Fruit fly (Drosophila melanogaster) whole organism, embryonic: ENCODE measurements around the gene Ir93a.
A peak's percentile ranks its signal among the peaks of the same experiment; 100 is the strongest.

Experiments used
- BtbVII ChIP-seq: fragments of 200-800 bp; sonication (Bioruptor generic); optimal IDR thresholded peaks from 3 replicates; lab custom pipeline; 2017; ENCODE audit warnings: missing biosample characterization, mild to moderate bottlenecking, missing genetic modification characterization
- CG10543 ChIP-seq: fragments of 200-800 bp; sonication (Bioruptor generic); optimal IDR thresholded peaks from 3 replicates; lab custom pipeline; 2017; ENCODE audit warnings: missing biosample characterization, mild to moderate bottlenecking, missing genetic modification characterization, moderate library complexity
- CG12236 ChIP-seq: fragments of 200-800 bp; sonication (Bioruptor generic); optimal IDR thresholded peaks from 2 replicates; lab custom pipeline; 2016; ENCODE audit warnings: missing biosample characterization, missing genetic modification characterization
- CG12391 ChIP-seq: fragments of 200-800 bp; sonication (Bioruptor generic); optimal IDR thresholded peaks from 3 replicates; lab custom pipeline; 2018; ENCODE audit warnings: missing biosample characterization, mild to moderate bottlenecking, missing genetic modification characterization, moderate library complexity
- CG14014 ChIP-seq: fragments of 200-800 bp; sonication (Bioruptor generic); IDR thresholded peaks from 2 replicates; pipeline ENCODE4 v1.3.6; 2022; ENCODE audit warnings: missing biosample characterization, missing genetic modification characterization
- CG14710 ChIP-seq: fragments of 200-800 bp; sonication (Bioruptor generic); optimal IDR thresholded peaks from 3 replicates; lab custom pipeline; 2019; ENCODE audit warnings: missing biosample characterization, mild to moderate bottlenecking, missing genetic modification characterization, moderate library complexity
- CG14860 ChIP-seq: fragments of 200-800 bp; sonication (Bioruptor generic); IDR thresholded peaks from 3 replicates; pipeline ENCODE4 v1.3.6; 2022; ENCODE audit warnings: missing biosample characterization, missing genetic modification characterization; ENCODE audit not compliant: partially characterized antibody
- CG14965 ChIP-seq: fragments of 200-800 bp; sonication (Bioruptor generic); optimal IDR thresholded peaks from 2 replicates; lab custom pipeline; 2016; ENCODE audit warnings: missing biosample characterization, missing genetic modification characterization, borderline replicate concordance
- CG15269 ChIP-seq: fragments of 200-800 bp; sonication (Bioruptor generic); optimal IDR thresholded peaks from 2 replicates; lab custom pipeline; 2018; ENCODE audit warnings: missing biosample characterization, mild to moderate bottlenecking, missing genetic modification characterization, moderate library complexity
- CG17385 ChIP-seq: fragments of 200-800 bp; sonication (Bioruptor generic); optimal IDR thresholded peaks from 3 replicates; lab custom pipeline; 2018; ENCODE audit warnings: missing biosample characterization, mild to moderate bottlenecking, missing genetic modification characterization
- CG18011 ChIP-seq: fragments of 200-800 bp; sonication (Bioruptor generic); optimal IDR thresholded peaks from 2 replicates; lab custom pipeline; 2017; ENCODE audit warnings: missing biosample characterization, missing genetic modification characterization, mild to moderate bottlenecking, moderate library complexity, missing genotype
- CG2129 ChIP-seq: fragments of 200-800 bp; sonication (Bioruptor generic); IDR thresholded peaks from 2 replicates; pipeline ENCODE4 v1.3.6; 2022; ENCODE audit warnings: missing biosample characterization, missing genetic modification characterization; ENCODE audit not compliant: partially characterized antibody
- CG2712 ChIP-seq: fragments of 200-800 bp; optimal IDR thresholded peaks from 3 replicates; lab custom pipeline; 2019; ENCODE audit warnings: missing biosample characterization, mild to moderate bottlenecking, missing genetic modification characterization, moderate library complexity
- CG30020 ChIP-seq: fragments of 200-800 bp; optimal IDR thresholded peaks from 2 replicates; lab custom pipeline; 2019; ENCODE audit warnings: missing biosample characterization, mild to moderate bottlenecking, missing genetic modification characterization, moderate library complexity
- CG3407 ChIP-seq: fragments of 200-800 bp; sonication (Bioruptor generic); optimal IDR thresholded peaks from 2 replicates; lab custom pipeline; 2018; ENCODE audit warnings: missing biosample characterization, mild to moderate bottlenecking, missing genetic modification characterization
- CG4617 ChIP-seq: fragments of 200-800 bp; sonication (Bioruptor generic); optimal IDR thresholded peaks from 3 replicates; lab custom pipeline; 2016; ENCODE audit warnings: missing biosample characterization, missing genetic modification characterization, borderline replicate concordance
- CG6791 ChIP-seq: fragments of 200-800 bp; sonication (Bioruptor generic); IDR thresholded peaks from 3 replicates; pipeline ENCODE4 v1.3.6; 2022; ENCODE audit warnings: missing biosample characterization, missing genetic modification characterization; ENCODE audit not compliant: partially characterized antibody
- CG7271 ChIP-seq: fragments of 200-800 bp; sonication (Bioruptor generic); optimal IDR thresholded peaks from 2 replicates; lab custom pipeline; 2018; ENCODE audit warnings: missing biosample characterization, mild to moderate bottlenecking, missing genetic modification characterization, moderate library complexity
- CG7928 ChIP-seq: fragments of 200-800 bp; sonication (Bioruptor generic); optimal IDR thresholded peaks from 2 replicates; lab custom pipeline; 2017; ENCODE audit warnings: missing biosample characterization, mild to moderate bottlenecking, missing genetic modification characterization
- CG8290 ChIP-seq, 3 experiments: fragments of 200-800 bp; sonication (Bioruptor generic); optimal IDR thresholded peaks; 2 replicates each; lab custom pipeline; 2016 to 2019; ENCODE audit warnings: missing biosample characterization in 3 of 3, missing genetic modification characterization in 3 of 3, mild to moderate bottlenecking in 2 of 3, moderate library complexity in 1 of 3
- CG8359 ChIP-seq: fragments of 200-800 bp; sonication (Bioruptor generic); optimal IDR thresholded peaks from 2 replicates; lab custom pipeline; 2017; ENCODE audit warnings: missing biosample characterization, mild to moderate bottlenecking, missing genetic modification characterization, borderline replicate concordance
- CG8944 ChIP-seq: fragments of 200-800 bp; sonication (Bioruptor generic); optimal IDR thresholded peaks from 3 replicates; lab custom pipeline; 2016; ENCODE audit warnings: missing biosample characterization, missing genetic modification characterization
- CG9609 ChIP-seq: fragments of 200-800 bp; sonication (Bioruptor generic); optimal IDR thresholded peaks from 3 replicates; lab custom pipeline; 2016; ENCODE audit warnings: missing biosample characterization, missing genetic modification characterization
- CG9817 ChIP-seq: fragments of 200-800 bp; sonication (Bioruptor generic); optimal IDR thresholded peaks from 2 replicates; lab custom pipeline; 2018; ENCODE audit warnings: missing biosample characterization, mild to moderate bottlenecking, missing genetic modification characterization, moderate library complexity
- CoRest ChIP-seq: fragments of 200-800 bp; sonication (Bioruptor generic); optimal IDR thresholded peaks from 3 replicates; lab custom pipeline; 2018; ENCODE audit warnings: missing biosample characterization, mild to moderate bottlenecking, missing genetic modification characterization, moderate library complexity
- Dp ChIP-seq: fragments of 200-800 bp; sonication (Bioruptor generic); optimal IDR thresholded peaks from 2 replicates; lab custom pipeline; 2018; ENCODE audit warnings: missing biosample characterization, mild to moderate bottlenecking, missing genetic modification characterization, moderate library complexity
- E2f2 ChIP-seq: fragments of 200-800 bp; sonication (Bioruptor generic); IDR thresholded peaks from 2 replicates; pipeline ENCODE4 v1.3.6; 2022; ENCODE audit warnings: missing biosample characterization, missing genetic modification characterization
- Elba2 ChIP-seq: fragments of 200-800 bp; sonication (Bioruptor generic); optimal IDR thresholded peaks from 3 replicates; lab custom pipeline; 2016; ENCODE audit warnings: missing biosample characterization, missing genetic modification characterization
- Ets97D ChIP-seq: fragments of 200-800 bp; sonication (Bioruptor generic); optimal IDR thresholded peaks from 3 replicates; lab custom pipeline; 2016; ENCODE audit warnings: missing biosample characterization, missing genetic modification characterization
- Gsc ChIP-seq: fragments of 200-800 bp; sonication (Bioruptor generic); IDR thresholded peaks from 2 replicates; pipeline ENCODE4 v1.3.6; 2022; ENCODE audit warnings: missing biosample characterization, missing genetic modification characterization
- Hand ChIP-seq: fragments of 200-800 bp; sonication (Bioruptor generic); optimal IDR thresholded peaks from 2 replicates; lab custom pipeline; 2017; ENCODE audit warnings: mild to moderate bottlenecking, missing biosample characterization, missing genetic modification reagents, missing genetic modification characterization
- MBD-R2 ChIP-seq: fragments of 200-800 bp; sonication (Bioruptor generic); IDR thresholded peaks from 2 replicates; pipeline ENCODE4 v1.3.6; 2022; ENCODE audit warnings: missing biosample characterization, missing genetic modification characterization
- MESR4 ChIP-seq: fragments of 200-800 bp; sonication (Bioruptor generic); optimal IDR thresholded peaks from 2 replicates; lab custom pipeline; 2018; ENCODE audit warnings: missing biosample characterization, mild to moderate bottlenecking, missing genetic modification characterization, moderate library complexity
- Myb ChIP-seq: fragments of 200-800 bp; sonication (Bioruptor generic); optimal IDR thresholded peaks from 2 replicates; lab custom pipeline; 2016; ENCODE audit warnings: missing biosample characterization, missing genetic modification characterization
- Tbp ChIP-seq: fragments of >200 bp; optimal IDR thresholded peaks from 2 replicates; lab custom pipeline; 2018; ENCODE audit warnings: missing biosample characterization, missing genetic modification characterization
- al ChIP-seq: fragments of 200-800 bp; sonication (Bioruptor generic); IDR thresholded peaks from 2 replicates; pipeline ENCODE4 v1.3.6; 2022; ENCODE audit warnings: missing biosample characterization, missing genetic modification characterization
- aop ChIP-seq: fragments of 200-800 bp; sonication (Bioruptor generic); IDR thresholded peaks from 2 replicates; pipeline ENCODE4 v1.3.6; 2022; ENCODE audit warnings: missing biosample characterization, missing genetic modification characterization
- ash1 ChIP-seq: fragments of 200-800 bp; sonication (Bioruptor generic); optimal IDR thresholded peaks from 2 replicates; lab custom pipeline; 2018; ENCODE audit warnings: missing biosample characterization, mild to moderate bottlenecking, missing genetic modification characterization
- gfzf ChIP-seq: fragments of 200-800 bp; sonication (Bioruptor generic); optimal IDR thresholded peaks from 2 replicates; lab custom pipeline; 2016; ENCODE audit warnings: missing biosample characterization, mild to moderate bottlenecking, missing genetic modification characterization, moderate library complexity
- inv ChIP-seq: fragments of 200-800 bp; sonication (Bioruptor generic); IDR thresholded peaks from 2 replicates; pipeline ENCODE4 v1.3.6; 2022; ENCODE audit warnings: missing biosample characterization, missing genetic modification characterization; ENCODE audit not compliant: partially characterized antibody
- klu ChIP-seq: fragments of 200-800 bp; sonication (Bioruptor generic); IDR thresholded peaks from 2 replicates; pipeline ENCODE4 v1.3.6; 2022; ENCODE audit warnings: missing biosample characterization, missing genetic modification characterization
- psq ChIP-seq: fragments of 200-800 bp; sonication (Bioruptor generic); optimal IDR thresholded peaks from 2 replicates; lab custom pipeline; 2017; ENCODE audit warnings: missing biosample characterization, missing genetic modification characterization
- row ChIP-seq: fragments of 200-800 bp; sonication (Bioruptor generic); IDR thresholded peaks from 3 replicates; pipeline ENCODE4 v1.3.6; 2022; ENCODE audit warnings: missing biosample characterization, missing genetic modification characterization
- salm ChIP-seq: fragments of 200-800 bp; sonication (Bioruptor generic); optimal IDR thresholded peaks from 2 replicates; lab custom pipeline; 2018; ENCODE audit warnings: missing biosample characterization, mild to moderate bottlenecking, missing genetic modification characterization
- sd ChIP-seq: fragments of 200-800 bp; sonication (Bioruptor generic); optimal IDR thresholded peaks from 3 replicates; lab custom pipeline; 2018; ENCODE audit warnings: missing biosample characterization, mild to moderate bottlenecking, missing genetic modification characterization, moderate library complexity
- sens ChIP-seq: fragments of 200-800 bp; sonication (Bioruptor generic); peaks from one replicate; lab custom pipeline; 2016; ENCODE audit warnings: missing biosample characterization, missing genetic modification characterization
- trem ChIP-seq: fragments of 200-800 bp; optimal IDR thresholded peaks from 3 replicates; lab custom pipeline; 2019; ENCODE audit warnings: missing biosample characterization, mild to moderate bottlenecking, missing genetic modification characterization, moderate library complexity
- zen ChIP-seq: fragments of 200-800 bp; sonication (Bioruptor generic); optimal IDR thresholded peaks from 3 replicates; lab custom pipeline; 2018; ENCODE audit warnings: missing biosample characterization, mild to moderate bottlenecking, missing genetic modification characterization, moderate library complexity

Gene Ir93a

dm6 chr3R:20823704-20824454, 35.9 kb downstream of the Ir93a start, which contains the start of gene CG17272 (continued):
- TF ChIP-seq CG7271 (tag; lab: Kevin White, UChicago) (no peak), Myb (GFP tag; lab: Kevin White, UChicago) (peak; percentile 48), salm (tag; lab: Kevin White, UChicago) (no peak), row (peak; percentile 48; the same call in 1 of the 3 replicates), CG6791 (no peak), sd (tag; lab: Kevin White, UChicago) (peak; percentile 80), CoRest (tag; lab: Kevin White, UChicago) (peak; percentile 70), BtbVII (GFP tag; lab: Kevin White, UChicago) (no peak), CG8944 (no peak), Gsc (GFP tag; lab: Robert Waterston, UW) (no peak), CG17385 (GFP tag; lab: Kevin White, UChicago) (no peak), Dp (peak; percentile 57), CG7928 (no peak), Ets97D (GFP tag; lab: Kevin White, UChicago) (peak; percentile 48), CG8359 (GFP tag; lab: Kevin White, UChicago) (no peak), CG18011 (GFP tag; lab: Kevin White, UChicago) (no peak), MESR4 (GFP tag; lab: Kevin White, UChicago) (peak; percentile 53), CG12391 (peak; percentile 12), CG2129 (GFP tag; lab: Robert Waterston, UW) (no peak), gfzf (GFP tag; lab: Kevin White, UChicago) (peak; percentile 88), CG10543 (no peak), psq (no peak), CG15269 (tag; lab: Kevin White, UChicago) (no peak), Tbp (GFP tag; lab: Kevin White, UChicago) (no peak), Elba2 (GFP tag; lab: Kevin White, UChicago) (peak; percentile 43), CG3407 (no peak), CG12236 (GFP tag; lab: Kevin White, UChicago) (no peak), inv (GFP tag; lab: Robert Waterston, UW) (no peak), CG4617 (GFP tag; lab: Kevin White, UChicago) (peak; percentile 45), CG14860 (GFP tag; lab: Robert Waterston, UW) (no peak), MBD-R2 (GFP tag; lab: Robert Waterston, UW) (peak; percentile 49), CG30020 (peak; percentile 18), zen (tag; lab: Kevin White, UChicago) (peak; percentile 35), ash1 (GFP tag; lab: Kevin White, UChicago) (no peak), E2f2 (GFP tag; lab: Robert Waterston, UW) (peak; percentile 71), CG14014 (GFP tag; lab: Robert Waterston, UW) (no peak), al (GFP tag; lab: Robert Waterston, UW) (no peak), trem (tag; lab: Kevin White, UChicago) (peak; percentile 69), CG2712 (tag; lab: Kevin White, UChicago) (no peak), aop (GFP tag; lab: Robert Waterston, UW) (no peak), sens (GFP tag; lab: Kevin White, UChicago) (peak; percentile 92), CG14965 (no peak), klu (GFP tag; lab: Robert Waterston, UW) (no peak), Hand (GFP tag; lab: Kevin White, UChicago) (no peak), CG8290 (GFP tag; optimal IDR thresholded peaks at IDR 0.05; lab: Kevin White, UChicago) (peak; percentile 15), CG8290 (tag; optimal IDR thresholded peaks at IDR 0.05; lab: Kevin White, UChicago) (peak in 1 of 2 experiments; percentile 28), CG9609 (GFP tag; lab: Kevin White, UChicago) (no peak), CG9817 (no peak), CG14710 (peak; percentile 44)
